Fruit fly (Drosophila melanogaster): ENCODE results near the gene lectin-37Db.

dm6 chr2L:19401914-19402313 lies 17.0 kb upstream of the lectin-37Db start:
- TF ChIP-seq insv (optimal IDR thresholded peaks at IDR 0.05) (no peak), Myc (optimal IDR thresholded peaks at IDR 0.05) (no peak)

All from Kc167 (cell line).